Fruit fly (Drosophila melanogaster): ENCODE measurements around the gene CG6576.

dm6 chr3L:8800432-8800831 lies 44.6 kb downstream of the CG6576 start, which contains the start of gene CG13310:
- TF ChIP-seq EcR (GFP tag; optimal IDR thresholded peaks at IDR 0.05) (no peak), usp (GFP tag; optimal IDR thresholded peaks at IDR 0.05) (no peak)
